Worm (Caenorhabditis elegans) whole organism, L2 larva: ENCODE data around the gene hgrs-1.

ENCODE experiments used
- aly-2 ChIP-seq: fragments of 150-350 bp; optimal IDR thresholded peaks from 2 replicates; lab custom pipeline; 2014; ENCODE audit warnings: missing biosample characterization, missing genetic modification characterization
- ama-1 ChIP-seq: fragments of 150-350 bp; optimal IDR thresholded peaks from 2 replicates; lab custom pipeline; 2018; ENCODE audit warnings: inconsistent platforms
- lin-13 ChIP-seq: fragments of 150-350 bp; optimal IDR thresholded peaks from 2 replicates; lab custom pipeline; 2014; ENCODE audit warnings: missing biosample characterization, missing genetic modification reagents, missing genetic modification characterization
- nhr-25 ChIP-seq: fragments of 150-350 bp; sonication (generic microtip); optimal IDR thresholded peaks from 3 replicates; lab custom pipeline; 2014; ENCODE audit warnings: missing biosample characterization, missing genetic modification characterization
- nhr-77 ChIP-seq: fragments of 150-350 bp; optimal IDR thresholded peaks from 2 replicates; lab custom pipeline; 2014; ENCODE audit warnings: missing biosample characterization, missing genetic modification characterization
- sem-4 ChIP-seq: fragments of 150-350 bp; optimal IDR thresholded peaks from 2 replicates; lab custom pipeline; 2014; ENCODE audit warnings: missing biosample characterization, missing genetic modification reagents, missing genetic modification characterization
- ztf-4 ChIP-seq: fragments of 150-350 bp; optimal IDR thresholded peaks from 2 replicates; lab custom pipeline; 2014; ENCODE audit warnings: missing biosample characterization, missing genetic modification characterization

DNA sequence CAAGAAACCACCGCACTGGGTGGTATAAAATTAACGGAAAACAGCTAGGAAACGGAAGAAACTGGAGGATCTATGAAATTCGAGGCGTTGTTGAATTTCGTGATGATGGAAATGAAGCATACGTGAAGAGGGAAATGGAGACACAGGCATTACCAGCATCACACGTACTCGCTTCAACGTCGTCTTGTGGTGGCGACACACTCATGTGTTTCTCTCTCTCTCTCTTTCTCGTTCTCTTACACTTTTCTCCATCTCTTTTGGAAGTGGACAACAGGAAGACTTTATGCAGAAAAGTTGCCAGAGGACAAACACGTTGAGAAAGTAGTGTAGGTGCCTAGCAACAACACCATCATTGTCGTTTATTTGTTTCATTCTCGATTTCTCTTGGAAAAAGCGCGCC lies 26.6 kb upstream of the hgrs-1 start:
- TF ChIP-seq sem-4 (tag; lab: Kevin White, UChicago) (no peak), ztf-4 (tag; lab: Kevin White, UChicago) (no peak), nhr-77 (tag; lab: Kevin White, UChicago) (no peak), lin-13 (GFP tag; lab: Kevin White, UChicago) (no peak), ama-1 (lab: Kevin White, UChicago) (no peak), nhr-25 (no peak), aly-2 (tag; lab: Kevin White, UChicago) (no peak)
